Worm (Caenorhabditis elegans) whole organism, L3 larva: ENCODE measurements around the gene rnp-7.
A peak's percentile ranks its signal among the peaks of the same experiment; 100 is the strongest.

Experiments used
- R02D3.7 ChIP-seq: fragments of 150-350 bp; optimal IDR thresholded peaks from 2 replicates; lab custom pipeline; 2014; ENCODE audit warnings: missing biosample characterization, missing genetic modification characterization
- ZK546.5 ChIP-seq: sonication (generic microtip); optimal IDR thresholded peaks from 2 replicates; lab custom pipeline; 2017; ENCODE audit warnings: missing biosample characterization, missing genetic modification characterization
- aly-2 ChIP-seq: fragments of 150-350 bp; optimal IDR thresholded peaks from 2 replicates; lab custom pipeline; 2014; ENCODE audit warnings: missing biosample characterization, missing genetic modification characterization
- ama-1 ChIP-seq: fragments of 150-350 bp; optimal IDR thresholded peaks from 2 replicates; lab custom pipeline; 2018
- ceh-16 ChIP-seq: sonication (generic microtip); optimal IDR thresholded peaks from 2 replicates; lab custom pipeline; 2017; ENCODE audit warnings: missing biosample characterization, missing genetic modification characterization
- ceh-28 ChIP-seq: fragments of 150-350 bp; optimal IDR thresholded peaks from 2 replicates; lab custom pipeline; 2014; ENCODE audit warnings: missing biosample characterization, missing genetic modification reagents, missing genetic modification characterization
- ceh-82 ChIP-seq: fragments of 150-350 bp; optimal IDR thresholded peaks from 2 replicates; lab custom pipeline; 2014; ENCODE audit warnings: missing biosample characterization, missing genetic modification characterization
- ceh-9 ChIP-seq: sonication (generic microtip); optimal IDR thresholded peaks from 2 replicates; lab custom pipeline; 2018; ENCODE audit warnings: missing biosample characterization, missing genetic modification characterization
- daf-12 ChIP-seq: fragments of 150-350 bp; optimal IDR thresholded peaks from 2 replicates; lab custom pipeline; 2014; ENCODE audit warnings: missing biosample characterization, missing genetic modification reagents, missing genetic modification characterization
- egl-27 ChIP-seq: sonication (generic microtip); optimal IDR thresholded peaks from 4 replicates; lab custom pipeline; 2017; ENCODE audit warnings: missing biosample characterization, missing genetic modification reagents, missing genetic modification characterization
- egl-5 ChIP-seq: fragments of 150-350 bp; optimal IDR thresholded peaks from 2 replicates; lab custom pipeline; 2017; ENCODE audit warnings: missing biosample characterization, missing genetic modification reagents, missing genetic modification characterization, inconsistent platforms
- elt-1 ChIP-seq: fragments of 150-350 bp; optimal IDR thresholded peaks from 2 replicates; lab custom pipeline; 2014; ENCODE audit warnings: missing biosample characterization, missing genetic modification characterization
- elt-2 ChIP-seq: sonication (generic microtip); optimal IDR thresholded peaks from 2 replicates; lab custom pipeline; 2016; ENCODE audit warnings: missing genetic modification reagents, mild to moderate bottlenecking, missing genetic modification characterization, missing compliant biosample characterization
- elt-3 ChIP-seq, 3 experiments: fragments of 150-350 bp in 1 of 3; sonication (generic microtip) in 2 of 3; optimal IDR thresholded peaks; 2 replicates in 2 of 3; 4 replicates in 1 of 3; lab custom pipeline; 2014 to 2017; ENCODE audit warnings: missing biosample characterization in 3 of 3, missing genetic modification characterization in 3 of 3
- eor-1 ChIP-seq, 2 experiments: fragments of 150-350 bp; optimal IDR thresholded peaks; 2 replicates each; lab custom pipeline; 2014 to 2018; ENCODE audit warnings: missing biosample characterization in 2 of 2, missing genetic modification characterization in 2 of 2
- fkh-10 ChIP-seq: sonication (generic microtip); optimal IDR thresholded peaks from 2 replicates; lab custom pipeline; 2017; ENCODE audit warnings: missing biosample characterization, missing genetic modification reagents, missing genetic modification characterization
- fkh-2 ChIP-seq: fragments of 150-350 bp; optimal IDR thresholded peaks from 2 replicates; lab custom pipeline; 2014; ENCODE audit warnings: missing biosample characterization, missing genetic modification reagents, missing genetic modification characterization
- fos-1 ChIP-seq: fragments of 150-350 bp; optimal IDR thresholded peaks from 2 replicates; lab custom pipeline; 2014; ENCODE audit warnings: missing biosample characterization, missing genetic modification characterization
- hmg-11 ChIP-seq: sonication (generic microtip); optimal IDR thresholded peaks from 2 replicates; lab custom pipeline; 2016; ENCODE audit warnings: missing genetic modification characterization, missing compliant biosample characterization
- jun-1 ChIP-seq: fragments of 150-350 bp; optimal IDR thresholded peaks from 2 replicates; lab custom pipeline; 2014; ENCODE audit warnings: missing biosample characterization, missing genetic modification reagents, missing genetic modification characterization
- lin-15B ChIP-seq: fragments of 150-350 bp; optimal IDR thresholded peaks from 2 replicates; lab custom pipeline; 2014; ENCODE audit warnings: missing biosample characterization, missing genetic modification characterization
- lin-39 ChIP-seq: fragments of 150-350 bp; optimal IDR thresholded peaks from 2 replicates; lab custom pipeline; 2018; ENCODE audit warnings: missing biosample characterization, missing genetic modification reagents, missing genetic modification characterization
- lsy-12 ChIP-seq: sonication (generic microtip); optimal IDR thresholded peaks from 2 replicates; lab custom pipeline; 2016; ENCODE audit warnings: mild to moderate bottlenecking, missing genetic modification characterization, missing compliant biosample characterization
- mdl-1 ChIP-seq: fragments of 150-350 bp; optimal IDR thresholded peaks from 2 replicates; lab custom pipeline; 2014; ENCODE audit warnings: missing biosample characterization, missing genetic modification characterization
- mml-1 ChIP-seq: fragments of 150-350 bp; sonication (generic microtip); optimal IDR thresholded peaks from 3 replicates; lab custom pipeline; 2014; ENCODE audit warnings: missing biosample characterization, missing genetic modification characterization
- nfya-1 ChIP-seq: sonication (generic microtip); optimal IDR thresholded peaks from 2 replicates; lab custom pipeline; 2017; ENCODE audit warnings: missing genetic modification characterization, mild to moderate bottlenecking, missing compliant biosample characterization, antibody characterized with exemption, moderate library complexity; ENCODE audit not compliant: insufficient read depth
- nhr-11 ChIP-seq: fragments of 150-350 bp; optimal IDR thresholded peaks from 2 replicates; lab custom pipeline; 2014; ENCODE audit warnings: missing biosample characterization, missing genetic modification characterization
- nhr-12 ChIP-seq: fragments of 150-350 bp; optimal IDR thresholded peaks from 2 replicates; lab custom pipeline; 2014; ENCODE audit warnings: missing biosample characterization, missing genetic modification characterization
- nhr-23 ChIP-seq: fragments of 150-350 bp; optimal IDR thresholded peaks from 2 replicates; lab custom pipeline; 2014; ENCODE audit warnings: missing biosample characterization, missing genetic modification reagents, missing genetic modification characterization
- nhr-237 ChIP-seq: fragments of 150-350 bp; optimal IDR thresholded peaks from 2 replicates; lab custom pipeline; 2014; ENCODE audit warnings: missing biosample characterization, missing genetic modification characterization
- nhr-25 ChIP-seq: sonication (generic microtip); optimal IDR thresholded peaks from 2 replicates; lab custom pipeline; 2017; ENCODE audit warnings: missing biosample characterization, missing genetic modification characterization
- nhr-28 ChIP-seq: fragments of 150-350 bp; optimal IDR thresholded peaks from 2 replicates; lab custom pipeline; 2014; ENCODE audit warnings: missing biosample characterization, missing genetic modification characterization
- nhr-43 ChIP-seq: sonication (generic microtip); optimal IDR thresholded peaks from 2 replicates; lab custom pipeline; 2016; ENCODE audit warnings: mild to moderate bottlenecking, missing genetic modification characterization, missing compliant biosample characterization; ENCODE audit not compliant: poor library complexity, severe bottlenecking
- nhr-67 ChIP-seq: fragments of 150-350 bp; optimal IDR thresholded peaks from 2 replicates; lab custom pipeline; 2014; ENCODE audit warnings: missing biosample characterization, missing genetic modification characterization
- nhr-76 ChIP-seq: fragments of 150-350 bp; sonication (generic microtip); optimal IDR thresholded peaks from 5 replicates; lab custom pipeline; 2014; ENCODE audit warnings: missing biosample characterization, missing genetic modification characterization
- nhr-77 ChIP-seq: fragments of 150-350 bp; optimal IDR thresholded peaks from 2 replicates; lab custom pipeline; 2014; ENCODE audit warnings: missing biosample characterization, missing genetic modification characterization
- pha-4 ChIP-seq: fragments of 150-350 bp; optimal IDR thresholded peaks from 2 replicates; lab custom pipeline; 2014; ENCODE audit warnings: missing biosample characterization, missing genetic modification reagents, missing genetic modification characterization
- pqm-1 ChIP-seq: fragments of 150-350 bp; optimal IDR thresholded peaks from 2 replicates; lab custom pipeline; 2017; ENCODE audit warnings: missing biosample characterization, missing genetic modification characterization, inconsistent platforms
- sea-2 ChIP-seq: fragments of 150-350 bp; sonication (generic microtip); optimal IDR thresholded peaks from 4 replicates; lab custom pipeline; 2014; ENCODE audit warnings: missing biosample characterization, missing genetic modification reagents, missing genetic modification characterization
- skn-1 ChIP-seq: fragments of 150-350 bp; optimal IDR thresholded peaks from 2 replicates; lab custom pipeline; 2014; ENCODE audit warnings: missing biosample characterization, missing genetic modification characterization
- snpc-4 ChIP-seq: fragments of 150-350 bp; optimal IDR thresholded peaks from 2 replicates; lab custom pipeline; 2014; ENCODE audit warnings: missing biosample characterization, missing genetic modification characterization
- tbx-2 ChIP-seq: sonication (generic microtip); optimal IDR thresholded peaks from 2 replicates; lab custom pipeline; 2016; ENCODE audit warnings: mild to moderate bottlenecking, missing genetic modification characterization, missing compliant biosample characterization
- unc-39 ChIP-seq: sonication (generic microtip); optimal IDR thresholded peaks from 4 replicates; lab custom pipeline; 2017; ENCODE audit warnings: missing biosample characterization, missing genetic modification characterization
- unc-62 ChIP-seq: fragments of 150-350 bp; sonication (generic microtip); optimal IDR thresholded peaks from 4 replicates; lab custom pipeline; 2014; ENCODE audit warnings: missing biosample characterization, missing genetic modification reagents, missing genetic modification characterization
- zag-1 ChIP-seq: fragments of 150-350 bp; optimal IDR thresholded peaks from 2 replicates; lab custom pipeline; 2014; ENCODE audit warnings: missing biosample characterization, missing genetic modification characterization
- ztf-11 ChIP-seq: fragments of 150-350 bp; optimal IDR thresholded peaks from 2 replicates; lab custom pipeline; 2014; ENCODE audit warnings: missing biosample characterization, missing genetic modification characterization
- ztf-4 ChIP-seq: fragments of 150-350 bp; optimal IDR thresholded peaks from 2 replicates; lab custom pipeline; 2014; ENCODE audit warnings: missing biosample characterization, missing genetic modification characterization

rnp-7 gene

ce11 chrIII:7165816-7166229, 4.9 kb upstream of the rnp-7 start:
- TF ChIP-seq pqm-1 (tag; lab: Kevin White, UChicago) (peak; percentile 97), fos-1 (tag; lab: Kevin White, UChicago) (peak; percentile 18), nhr-237 (tag; lab: Kevin White, UChicago) (no peak), ceh-9 (tag; lab: Kevin White, UChicago) (no peak), lsy-12 (peak; percentile 27), nfya-1 (tag; lab: Kevin White, UChicago) (peak; percentile 50), nhr-11 (tag; lab: Kevin White, UChicago) (no peak), fkh-2 (tag; lab: Kevin White, UChicago) (no peak), ceh-82 (tag; lab: Kevin White, UChicago) (no peak), nhr-43 (no peak), skn-1 (peak; percentile 72), egl-27 (tag; lab: Kevin White, UChicago) (no peak), nhr-76 (no peak), nhr-77 (tag; lab: Kevin White, UChicago) (no peak), jun-1 (tag; lab: Kevin White, UChicago) (peak; percentile 82), snpc-4 (tag; lab: Kevin White, UChicago) (peak; percentile 37), nhr-67 (tag; lab: Kevin White, UChicago) (no peak), ZK546.5 (tag; lab: Kevin White, UChicago) (no peak), R02D3.7 (tag; lab: Kevin White, UChicago) (no peak), mml-1 (no peak), ama-1 (lab: Kevin White, UChicago) (no peak), tbx-2 (tag; lab: Kevin White, UChicago) (no peak), zag-1 (tag; lab: Kevin White, UChicago) (no peak), elt-2 (tag; lab: Kevin White, UChicago) (peak; percentile 97), fkh-10 (GFP tag; lab: Kevin White, UChicago) (no peak), egl-5 (tag; lab: Kevin White, UChicago) (peak; percentile 44), ztf-4 (tag; lab: Kevin White, UChicago) (no peak), sea-2 (GFP tag; lab: Kevin White, UChicago) (no peak), elt-3 (tag; optimal IDR thresholded peaks at IDR 0.05; lab: Kevin White, UChicago) (no peak), ztf-11 (tag; lab: Kevin White, UChicago) (no peak), eor-1 (tag; optimal IDR thresholded peaks at IDR 0.05; lab: Kevin White, UChicago) (no peak), aly-2 (tag; lab: Kevin White, UChicago) (no peak), mdl-1 (peak; percentile 58), ceh-16 (no peak), elt-1 (tag; lab: Kevin White, UChicago) (no peak), unc-39 (no peak), unc-62 (GFP tag; lab: Kevin White, UChicago) (no peak), hmg-11 (no peak), ceh-28 (tag; lab: Kevin White, UChicago) (peak; percentile 38), lin-39 (tag; lab: Kevin White, UChicago) (peak; percentile 5), daf-12 (tag; lab: Kevin White, UChicago) (no peak), nhr-28 (no peak), pha-4 (tag; lab: Kevin White, UChicago) (peak; percentile 70), nhr-23 (tag; lab: Kevin White, UChicago) (no peak), lin-15B (peak; percentile 42), nhr-12 (tag; lab: Kevin White, UChicago) (no peak), nhr-25 (tag; lab: Kevin White, UChicago) (no peak)
